Fruit fly (Drosophila melanogaster): ENCODE measurements around the gene Atg3.

Atg3 gene

DNA sequence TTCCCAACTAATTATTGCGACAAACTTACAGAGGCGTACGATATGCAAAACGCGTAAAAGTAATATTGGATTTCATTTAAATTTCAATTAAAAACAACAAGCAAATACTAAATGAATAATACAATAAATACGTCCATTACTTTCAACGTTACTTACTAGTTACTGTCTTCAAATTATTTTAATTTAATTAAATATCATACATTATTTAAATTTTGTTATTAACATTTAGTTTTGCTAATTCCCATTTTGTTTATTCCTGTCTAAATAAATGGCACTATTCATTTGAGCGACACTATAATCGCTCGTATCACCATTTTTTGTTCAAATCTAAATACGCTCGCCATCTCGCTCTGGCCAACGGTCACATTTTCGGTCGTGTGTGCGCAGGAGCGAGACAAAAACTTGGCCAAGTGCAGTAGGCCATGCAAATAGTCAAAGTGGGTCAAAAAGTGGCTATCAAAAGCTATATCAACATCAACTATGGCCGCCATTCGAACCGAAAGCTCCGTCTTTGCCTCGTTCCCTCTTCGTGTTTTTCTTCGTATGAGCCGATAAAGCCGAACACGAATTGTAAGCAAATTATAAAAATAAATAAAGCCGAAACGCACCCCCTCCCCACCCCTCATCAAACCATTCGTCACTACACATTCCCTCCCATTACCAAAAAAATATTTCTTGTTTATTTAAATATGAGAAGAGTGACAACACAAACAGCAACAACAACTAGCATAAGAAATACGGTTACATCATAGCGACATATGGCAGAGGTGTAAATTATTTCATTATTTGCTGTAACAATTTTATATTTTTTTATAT lies 40.9 kb downstream of the Atg3 start (continued):
- TF ChIP-seq CG3163 (GFP tag; optimal IDR thresholded peaks at IDR 0.05) (no peak), Ets65A (GFP tag) (no peak), CG9609 (GFP tag; optimal IDR thresholded peaks at IDR 0.05) (no peak), CG7928 (GFP tag; optimal IDR thresholded peaks at IDR 0.05) (peak; percentile 33), wdn (GFP tag; IDR thresholded peaks at IDR 0.05) (0 out of 2 replicates have a peak, but pooled peaks have one; percentile 20), Hmx (GFP tag; optimal IDR thresholded peaks at IDR 0.05) (no peak), vnd (GFP tag; IDR thresholded peaks at IDR 0.05; ENCODE audit: partially characterized antibody) (no peak), cg (GFP tag; optimal IDR thresholded peaks at IDR 0.05) (peak; percentile 43), Mes4 (GFP tag; optimal IDR thresholded peaks at IDR 0.05) (peak; percentile 32), dimm (GFP tag; IDR thresholded peaks at IDR 0.05) (no peak), CG12155 (GFP tag; optimal IDR thresholded peaks at IDR 0.05) (no peak), tio (GFP tag; optimal IDR thresholded peaks at IDR 0.05) (no peak), CG10543 (GFP tag; optimal IDR thresholded peaks at IDR 0.05) (peak; percentile 92), CG16815 (GFP tag; optimal IDR thresholded peaks at IDR 0.05) (no peak), zf30C (GFP tag; optimal IDR thresholded peaks at IDR 0.05) (no peak), Dek (tag; optimal IDR thresholded peaks at IDR 0.05) (peak; percentile 23), klu (GFP tag; IDR thresholded peaks at IDR 0.05) (no peak), D19A (tag; optimal IDR thresholded peaks at IDR 0.05) (no peak), CG18599 (GFP tag; optimal IDR thresholded peaks at IDR 0.05) (peak; percentile 40), CG15514 (GFP tag; optimal IDR thresholded peaks at IDR 0.05) (peak; percentile 59), CG32767 (GFP tag; IDR thresholded peaks at IDR 0.05) (peak; percentile 26; the same call in 1 of the 2 replicates), CG16813 (GFP tag; IDR thresholded peaks at IDR 0.05; ENCODE audit: partially characterized antibody) (no peak), NK7.1 (GFP tag; optimal IDR thresholded peaks at IDR 0.05) (no peak), CG11695 (GFP tag; IDR thresholded peaks at IDR 0.05) (peak; percentile 60; the same call in 1 of the 3 replicates), gsb (GFP tag; IDR thresholded peaks at IDR 0.05) (peak; percentile 50; the same call in 1 of the 2 replicates), ci (GFP tag; IDR thresholded peaks at IDR 0.05) (peak; percentile 91), toy (GFP tag; IDR thresholded peaks at IDR 0.05) (0 out of 2 replicates have a peak, but pooled peaks have one; percentile 23), org-1 (GFP tag; optimal IDR thresholded peaks at IDR 0.05) (peak; percentile 1), nmo (GFP tag; optimal IDR thresholded peaks at IDR 0.05) (peak; percentile 4), CG12659 (GFP tag; optimal IDR thresholded peaks at IDR 0.05) (peak; percentile 62), CG10979 (tag; optimal IDR thresholded peaks at IDR 0.05) (no peak), Hr3 (GFP tag; optimal IDR thresholded peaks at IDR 0.05) (peak; percentile 97), chinmo (GFP tag; IDR thresholded peaks at IDR 0.05; ENCODE audit: partially characterized antibody) (peak; percentile 100), pros (GFP tag; optimal IDR thresholded peaks at IDR 0.05) (peak; percentile 53), CG8281 (tag; optimal IDR thresholded peaks at IDR 0.05) (peak; percentile 54), CG31441 (GFP tag; IDR thresholded peaks at IDR 0.05) (peak; percentile 55), CG2875 (GFP tag; optimal IDR thresholded peaks at IDR 0.05) (peak; percentile 63), pan (optimal IDR thresholded peaks at IDR 0.05) (no peak), pan (GFP tag; optimal IDR thresholded peaks at IDR 0.05 in 1 of 2, IDR thresholded peaks at IDR 0.05 in 1 of 2) (peak in 1 of 2 experiments; percentile 56), CG15696 (tag; optimal IDR thresholded peaks at IDR 0.05) (peak; percentile 6), Bgb (GFP tag; IDR thresholded peaks at IDR 0.05; ENCODE audit: partially characterized antibody) (peak; percentile 26; the same call in 1 of the 2 replicates), CG34224 (GFP tag; IDR thresholded peaks at IDR 0.05; ENCODE audit: partially characterized antibody) (no peak), Pdp1 (GFP tag; optimal IDR thresholded peaks at IDR 0.05) (peak in 1 of 2 experiments; percentile 96), CG13424 (tag; optimal IDR thresholded peaks at IDR 0.05) (peak; percentile 32), btn (GFP tag; optimal IDR thresholded peaks at IDR 0.05) (no peak), CG4730 (GFP tag; IDR thresholded peaks at IDR 0.05) (no peak), dpn (GFP tag; optimal IDR thresholded peaks at IDR 0.05) (peak; percentile 11 to 31), sr (GFP tag; IDR thresholded peaks at IDR 0.05) (peak; percentile 20; the same call in 1 of the 3 replicates)

Data from whole organism, embryonic.